Worm (Caenorhabditis elegans): Measurements from ENCODE around the gene gldi-3.
A peak's percentile ranks its signal among the peaks of the same experiment; 100 is the strongest.

The gldi-3 gene

ce11 chrII:9316801-9317200 is 36.9 kb upstream of the gldi-3 start:
- TF ChIP-seq hmg-4 (GFP tag; optimal IDR thresholded peaks at IDR 0.05) (peak; percentile 25), tbx-37 (GFP tag; conservative IDR thresholded peaks at IDR 0.05) (no peak), hmbx-1 (tag; optimal IDR thresholded peaks at IDR 0.05) (no peak)

ce11 chrII:9315692-9316091 is 35.8 kb upstream of the gldi-3 start:
- no peak for TF ChIP-seq tra-4 (tag; optimal IDR thresholded peaks at IDR 0.05)
- TF ChIP-seq F13C5.2 (tag; optimal IDR thresholded peaks at IDR 0.05), result no peak
- TF ChIP-seq ceh-36 (tag; optimal IDR thresholded peaks at IDR 0.05), result no peak
- TF ChIP-seq scrt-1 (GFP tag; IDR thresholded peaks at IDR 0.05), result no peak

- no peak for TF ChIP-seq F13C5.2 (tag; optimal IDR thresholded peaks at IDR 0.05)
- TF ChIP-seq tra-4 (tag; optimal IDR thresholded peaks at IDR 0.05), result no peak
- TF ChIP-seq hnd-1 (tag; optimal IDR thresholded peaks at IDR 0.05), result no peak
- no peak for TF ChIP-seq tbx-37 (GFP tag; conservative IDR thresholded peaks at IDR 0.05)
- no peak for TF ChIP-seq ama-1 (optimal IDR thresholded peaks at IDR 0.05)
- TF ChIP-seq tbx-11 (GFP tag; IDR thresholded peaks at IDR 0.05), result no peak
- no peak for TF ChIP-seq pes-1 (GFP tag; IDR thresholded peaks at IDR 0.05)
- no peak for TF ChIP-seq B0310.2 (tag; optimal IDR thresholded peaks at IDR 0.05)
- no peak for TF ChIP-seq flt-1 (GFP tag; IDR thresholded peaks at IDR 0.05)
Measured at ce11 chrII:9314733-9315132, 34.8 kb upstream of the gldi-3 start.

- TF ChIP-seq hmg-4 (GFP tag; optimal IDR thresholded peaks at IDR 0.05), result no peak
Measured at ce11 chrII:9313335-9313734, 33.4 kb upstream of the gldi-3 start.

- no peak for TF ChIP-seq scrt-1 (GFP tag; IDR thresholded peaks at IDR 0.05)
- no peak for TF ChIP-seq tbx-11 (GFP tag; IDR thresholded peaks at IDR 0.05)
- no peak for TF ChIP-seq B0310.2 (tag; optimal IDR thresholded peaks at IDR 0.05)
- TF ChIP-seq ceh-36 (tag; optimal IDR thresholded peaks at IDR 0.05), result no peak
- no peak for TF ChIP-seq pes-1 (GFP tag; IDR thresholded peaks at IDR 0.05)
- TF ChIP-seq hmbx-1 (tag; optimal IDR thresholded peaks at IDR 0.05), result no peak
- TF ChIP-seq F13C5.2 (tag; optimal IDR thresholded peaks at IDR 0.05), result no peak
- TF ChIP-seq flt-1 (GFP tag; IDR thresholded peaks at IDR 0.05), result no peak
- TF ChIP-seq ceh-13 (GFP tag; optimal IDR thresholded peaks at IDR 0.05), result no peak
- TF ChIP-seq hnd-1 (tag; optimal IDR thresholded peaks at IDR 0.05), result no peak
- no peak for TF ChIP-seq hmg-4 (GFP tag; optimal IDR thresholded peaks at IDR 0.05)
- TF ChIP-seq tbx-37 (GFP tag; conservative IDR thresholded peaks at IDR 0.05), result no peak
- no peak for TF ChIP-seq aly-1 (tag; optimal IDR thresholded peaks at IDR 0.05)
- TF ChIP-seq ets-7 (tag; optimal IDR thresholded peaks at IDR 0.05), result no peak
- no peak for TF ChIP-seq ama-1 (optimal IDR thresholded peaks at IDR 0.05)
- TF ChIP-seq sea-1 (GFP tag; conservative IDR thresholded peaks at IDR 0.05), result no peak
- no peak for TF ChIP-seq tra-4 (tag; optimal IDR thresholded peaks at IDR 0.05)
Measured at ce11 chrII:9311702-9312101, 31.8 kb upstream of the gldi-3 start.

- no peak for TF ChIP-seq B0310.2 (tag; optimal IDR thresholded peaks at IDR 0.05)
- TF ChIP-seq hmg-4 (GFP tag; optimal IDR thresholded peaks at IDR 0.05), result no peak
- no peak for TF ChIP-seq tra-4 (tag; optimal IDR thresholded peaks at IDR 0.05)
- TF ChIP-seq hmbx-1 (tag; optimal IDR thresholded peaks at IDR 0.05), result no peak
- TF ChIP-seq ets-7 (tag; optimal IDR thresholded peaks at IDR 0.05), result no peak
- TF ChIP-seq aly-1 (tag; optimal IDR thresholded peaks at IDR 0.05), result no peak
Measured at ce11 chrII:9310794-9311193, 30.9 kb upstream of the gldi-3 start.

- no peak for TF ChIP-seq tra-4 (tag; optimal IDR thresholded peaks at IDR 0.05)
- no peak for TF ChIP-seq hnd-1 (tag; optimal IDR thresholded peaks at IDR 0.05)
- no peak for TF ChIP-seq aly-1 (tag; optimal IDR thresholded peaks at IDR 0.05)
- TF ChIP-seq sea-1 (GFP tag; conservative IDR thresholded peaks at IDR 0.05), result no peak
Measured at ce11 chrII:9310204-9310603, 30.3 kb upstream of the gldi-3 start, which contains the start of gene cam-1. Gene cam-1 (minus strand): TSS chrII:9310304.

ce11 chrII:9308614-9309046 is 28.7 kb upstream of the gldi-3 start:
- TF ChIP-seq tbx-11 (GFP tag; IDR thresholded peaks at IDR 0.05) (no peak), hnd-1 (tag; optimal IDR thresholded peaks at IDR 0.05) (no peak), sea-1 (GFP tag; conservative IDR thresholded peaks at IDR 0.05) (peak; percentile 53; the same call in 1 of the 2 replicates), ceh-36 (tag; optimal IDR thresholded peaks at IDR 0.05) (no peak), scrt-1 (GFP tag; IDR thresholded peaks at IDR 0.05) (no peak), F13C5.2 (tag; optimal IDR thresholded peaks at IDR 0.05) (peak; percentile 80), pes-1 (GFP tag; IDR thresholded peaks at IDR 0.05) (no peak; the same call in 1 of the 2 replicates), hmbx-1 (tag; optimal IDR thresholded peaks at IDR 0.05) (no peak), B0310.2 (tag; optimal IDR thresholded peaks at IDR 0.05) (peak; percentile 14), tbx-37 (GFP tag; conservative IDR thresholded peaks at IDR 0.05) (no peak), tra-4 (tag; optimal IDR thresholded peaks at IDR 0.05) (no peak), ets-7 (tag; optimal IDR thresholded peaks at IDR 0.05) (peak; percentile 48), ama-1 (optimal IDR thresholded peaks at IDR 0.05) (no peak), hmg-4 (GFP tag; optimal IDR thresholded peaks at IDR 0.05) (peak; percentile 74), flt-1 (GFP tag; IDR thresholded peaks at IDR 0.05) (peak; percentile 26; the same call in 1 of the 2 replicates), aly-1 (tag; optimal IDR thresholded peaks at IDR 0.05) (no peak), ceh-13 (GFP tag; optimal IDR thresholded peaks at IDR 0.05) (no peak)

ce11 chrII:9306835-9307234 is 26.9 kb upstream of the gldi-3 start:
- TF ChIP-seq ets-7 (tag; optimal IDR thresholded peaks at IDR 0.05), result no peak
- TF ChIP-seq scrt-1 (GFP tag; IDR thresholded peaks at IDR 0.05), result no peak
- no peak for TF ChIP-seq hnd-1 (tag; optimal IDR thresholded peaks at IDR 0.05)
- TF ChIP-seq tbx-37 (GFP tag; conservative IDR thresholded peaks at IDR 0.05), result no peak
- TF ChIP-seq pes-1 (GFP tag; IDR thresholded peaks at IDR 0.05), result no peak
- no peak for TF ChIP-seq ama-1 (optimal IDR thresholded peaks at IDR 0.05)
- TF ChIP-seq tbx-11 (GFP tag; IDR thresholded peaks at IDR 0.05), result no peak
- no peak for TF ChIP-seq aly-1 (tag; optimal IDR thresholded peaks at IDR 0.05)
- TF ChIP-seq tra-4 (tag; optimal IDR thresholded peaks at IDR 0.05), result no peak
- no peak for TF ChIP-seq hmg-4 (GFP tag; optimal IDR thresholded peaks at IDR 0.05)
- TF ChIP-seq hmbx-1 (tag; optimal IDR thresholded peaks at IDR 0.05), result no peak
- no peak for TF ChIP-seq ceh-13 (GFP tag; optimal IDR thresholded peaks at IDR 0.05)
- no peak for TF ChIP-seq ceh-36 (tag; optimal IDR thresholded peaks at IDR 0.05)
- TF ChIP-seq flt-1 (GFP tag; IDR thresholded peaks at IDR 0.05), result no peak
- no peak for TF ChIP-seq B0310.2 (tag; optimal IDR thresholded peaks at IDR 0.05)
- TF ChIP-seq F13C5.2 (tag; optimal IDR thresholded peaks at IDR 0.05), result no peak

Data from whole organism, early embryonic.